Fruit fly (Drosophila melanogaster): ENCODE results near the gene CG8945.

CG8945 gene

DNA sequence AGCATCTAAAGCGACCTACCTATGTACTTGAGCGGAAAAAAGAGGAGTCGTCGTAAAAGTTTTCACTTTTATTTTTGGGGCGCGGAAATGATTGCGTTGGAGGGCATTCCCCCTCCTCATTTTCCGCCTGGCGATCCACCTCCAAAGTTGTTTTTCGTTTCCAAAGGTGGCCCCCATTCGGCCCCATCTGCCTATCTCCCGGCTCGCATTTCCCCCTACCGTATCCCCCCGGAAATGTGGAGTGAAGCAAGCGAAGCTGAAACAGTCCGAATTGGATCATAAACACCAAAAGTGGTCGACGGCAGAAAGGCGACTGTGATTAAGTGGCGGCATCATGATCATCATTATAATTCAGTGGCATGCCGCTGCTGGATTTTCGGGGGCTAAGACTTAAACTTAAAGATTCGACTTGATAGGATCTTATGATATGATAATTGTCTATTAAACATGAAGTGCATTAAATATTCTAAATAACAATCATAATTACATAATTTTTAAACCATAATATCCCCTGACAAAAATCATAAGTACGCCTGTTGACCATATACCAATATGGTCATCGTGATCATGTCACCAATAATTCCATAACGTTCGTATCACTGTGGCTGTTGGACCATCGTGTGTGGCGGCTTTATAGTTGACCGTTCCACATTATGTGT lies 36.2 kb upstream of the CG8945 start (continued):
- peak; percentile 0 for TF ChIP-seq TFAM (GFP tag; optimal IDR thresholded peaks at IDR 0.05)
- TF ChIP-seq Drgx (GFP tag; IDR thresholded peaks at IDR 0.05): peak; percentile 46; the same call in 1 of the 2 replicates
- no peak for TF ChIP-seq Doc2 (GFP tag; IDR thresholded peaks at IDR 0.05)
- no peak for TF ChIP-seq CG10959 (GFP tag; IDR thresholded peaks at IDR 0.05)
- TF ChIP-seq Dip2 (GFP tag; IDR thresholded peaks at IDR 0.05): 0 out of 2 replicates have a peak, but pooled peaks have one; percentile 11
- peak; percentile 20 for TF ChIP-seq CG17802 (tag; optimal IDR thresholded peaks at IDR 0.05)
- no peak for TF ChIP-seq CG7963 (GFP tag; IDR thresholded peaks at IDR 0.05; ENCODE audit: partially characterized antibody)
- no peak for TF ChIP-seq Nf-YC (tag; optimal IDR thresholded peaks at IDR 0.05)
- TF ChIP-seq D19A (tag; optimal IDR thresholded peaks at IDR 0.05): peak; percentile 63
- TF ChIP-seq CG18764 (GFP tag; optimal IDR thresholded peaks at IDR 0.05): peak; percentile 17
- no peak for TF ChIP-seq CG10462 (GFP tag; optimal IDR thresholded peaks at IDR 0.05)
- no peak for TF ChIP-seq fd102C (GFP tag; optimal IDR thresholded peaks at IDR 0.05)
- TF ChIP-seq her (GFP tag; optimal IDR thresholded peaks at IDR 0.05): no peak
- TF ChIP-seq tup (GFP tag; optimal IDR thresholded peaks at IDR 0.05): no peak
- TF ChIP-seq Dref (GFP tag; IDR thresholded peaks at IDR 0.05): no peak
- peak; percentile 80 for TF ChIP-seq tap (tag; optimal IDR thresholded peaks at IDR 0.05)
- no peak for TF ChIP-seq fru (optimal IDR thresholded peaks at IDR 0.05)
- TF ChIP-seq CG11398 (GFP tag; optimal IDR thresholded peaks at IDR 0.05): peak; percentile 7
- peak; percentile 41 for TF ChIP-seq CG2875 (GFP tag; optimal IDR thresholded peaks at IDR 0.05)
- TF ChIP-seq CG1024 (GFP tag; IDR thresholded peaks at IDR 0.05): peak; percentile 50; the same call in 1 of the 2 replicates
- TF ChIP-seq dmrt11E (tag; optimal IDR thresholded peaks at IDR 0.05): peak; percentile 33
- no peak for TF ChIP-seq CG7271 (tag; optimal IDR thresholded peaks at IDR 0.05)
- no peak for TF ChIP-seq ab (GFP tag; optimal IDR thresholded peaks at IDR 0.05)
- TF ChIP-seq Ptx1 (GFP tag; IDR thresholded peaks at IDR 0.05): peak; percentile 72
- peak; percentile 79 for TF ChIP-seq phol (tag; optimal IDR thresholded peaks at IDR 0.05)
- peak; percentile 43 for TF ChIP-seq CG10543 (GFP tag; optimal IDR thresholded peaks at IDR 0.05)
- no peak for TF ChIP-seq NK7.1 (GFP tag; optimal IDR thresholded peaks at IDR 0.05)
- TF ChIP-seq CG11723 (GFP tag; optimal IDR thresholded peaks at IDR 0.05): peak; percentile 44
- peak; percentile 88 for TF ChIP-seq Med (GFP tag)
- TF ChIP-seq Fer1 (GFP tag; optimal IDR thresholded peaks at IDR 0.05): peak; percentile 77
- TF ChIP-seq ara (GFP tag; IDR thresholded peaks at IDR 0.05): 0 out of 2 replicates have a peak, but pooled peaks have one; percentile 45
- no peak for TF ChIP-seq disco-r (GFP tag; optimal IDR thresholded peaks at IDR 0.05)
- TF ChIP-seq CG17829 (tag; optimal IDR thresholded peaks at IDR 0.05): peak; percentile 74
- TF ChIP-seq Elba2 (GFP tag; optimal IDR thresholded peaks at IDR 0.05): no peak
- no peak for TF ChIP-seq rib (GFP tag; IDR thresholded peaks at IDR 0.05)
- peak; percentile 32 for TF ChIP-seq CG16815 (GFP tag; optimal IDR thresholded peaks at IDR 0.05)
- TF ChIP-seq CG9817 (tag; optimal IDR thresholded peaks at IDR 0.05): peak; percentile 72
- TF ChIP-seq HLH3B (GFP tag; IDR thresholded peaks at IDR 0.05): peak; percentile 78
- peak; percentile 53 for TF ChIP-seq CG6683 (GFP tag; optimal IDR thresholded peaks at IDR 0.05)
- no peak for TF ChIP-seq Gsc (GFP tag; IDR thresholded peaks at IDR 0.05)
- peak; percentile 81 for TF ChIP-seq nmo (GFP tag; optimal IDR thresholded peaks at IDR 0.05)
- peak; percentile 42 for TF ChIP-seq Dad (GFP tag; optimal IDR thresholded peaks at IDR 0.05)
- TF ChIP-seq Antp (GFP tag; optimal IDR thresholded peaks at IDR 0.05): peak; percentile 37
- no peak for TF ChIP-seq chn (GFP tag; optimal IDR thresholded peaks at IDR 0.05)
- TF ChIP-seq CoRest (tag; optimal IDR thresholded peaks at IDR 0.05): peak; percentile 74
- TF ChIP-seq CG2116 (GFP tag; optimal IDR thresholded peaks at IDR 0.05): no peak
- TF ChIP-seq seq (GFP tag; IDR thresholded peaks at IDR 0.05): peak; percentile 41; the same call in 1 of the 2 replicates
- TF ChIP-seq CG9932 (GFP tag; IDR thresholded peaks at IDR 0.05): peak; percentile 72
- TF ChIP-seq E2f2 (GFP tag; IDR thresholded peaks at IDR 0.05): 0 out of 2 replicates have a peak, but pooled peaks have one; percentile 40
- no peak for TF ChIP-seq insv (GFP tag; optimal IDR thresholded peaks at IDR 0.05)
